Worm (Caenorhabditis elegans): ENCODE results near the gene vap-1.

vap-1 gene

ce11 chrX:17408855-17409254, 12.5 kb upstream of the vap-1 start:
- TF ChIP-seq unc-62 (GFP tag; optimal IDR thresholded peaks at IDR 0.05) = no peak

ce11 chrX:17403058-17403457, 6.7 kb upstream of the vap-1 start:
- no peak for TF ChIP-seq unc-62 (GFP tag; optimal IDR thresholded peaks at IDR 0.05)

ce11 chrX:17401264-17401663, 4.9 kb upstream of the vap-1 start, which contains the start of gene F11C7.6:
TSS of gene F11C7.6 (plus strand) at chrX:17401564.
- TF ChIP-seq unc-62 (GFP tag; optimal IDR thresholded peaks at IDR 0.05) = no peak

ce11 chrX:17400425-17400824, 4.1 kb upstream of the vap-1 start:
- no peak for TF ChIP-seq unc-62 (GFP tag; optimal IDR thresholded peaks at IDR 0.05)

- no peak for TF ChIP-seq unc-62 (GFP tag; optimal IDR thresholded peaks at IDR 0.05)
Observed at ce11 chrX:17398293-17398692, 1.9 kb upstream of the vap-1 start, which contains the start of gene F11C7.7. TSS of gene F11C7.7 (plus strand) at chrX:17398593.

ce11 chrX:17392182-17392581, 4.2 kb downstream of the vap-1 start:
- no peak for TF ChIP-seq unc-62 (GFP tag; optimal IDR thresholded peaks at IDR 0.05)

ce11 chrX:17391515-17391914, 4.8 kb downstream of the vap-1 start, which contains the start of gene F10D7.5:
TSS of gene F10D7.5 (minus strand) at chrX:17391615.
- TF ChIP-seq unc-62 (GFP tag; optimal IDR thresholded peaks at IDR 0.05) = no peak

ce11 chrX:17390531-17390930, 5.8 kb downstream of the vap-1 start:
- no peak for TF ChIP-seq unc-62 (GFP tag; optimal IDR thresholded peaks at IDR 0.05)

- TF ChIP-seq unc-62 (GFP tag; optimal IDR thresholded peaks at IDR 0.05) = no peak
Observed at ce11 chrX:17386130-17386529, 10.2 kb downstream of the vap-1 start.

- no peak for TF ChIP-seq unc-62 (GFP tag; optimal IDR thresholded peaks at IDR 0.05)
Observed at ce11 chrX:17385102-17385501, 11.3 kb downstream of the vap-1 start.

ce11 chrX:17384343-17384742, 12.0 kb downstream of the vap-1 start:
- no peak for TF ChIP-seq unc-62 (GFP tag; optimal IDR thresholded peaks at IDR 0.05)

ce11 chrX:17381975-17382374, 14.4 kb downstream of the vap-1 start, which contains the start of gene F10D7.4:
TSS of gene F10D7.4 (minus strand) at chrX:17382075.
- TF ChIP-seq unc-62 (GFP tag; optimal IDR thresholded peaks at IDR 0.05) = no peak

- TF ChIP-seq unc-62 (GFP tag; optimal IDR thresholded peaks at IDR 0.05) = no peak
Observed at ce11 chrX:17379675-17380074, 16.7 kb downstream of the vap-1 start, which contains the start of gene F10D7.10. TSS of gene F10D7.10 (minus strand) at chrX:17379775.

- no peak for TF ChIP-seq unc-62 (GFP tag; optimal IDR thresholded peaks at IDR 0.05)
Observed at ce11 chrX:17378996-17379395, 17.4 kb downstream of the vap-1 start.

- no peak for TF ChIP-seq unc-62 (GFP tag; optimal IDR thresholded peaks at IDR 0.05)
Observed at ce11 chrX:17375877-17376276, 20.5 kb downstream of the vap-1 start.

- no peak for TF ChIP-seq unc-62 (GFP tag; optimal IDR thresholded peaks at IDR 0.05)
Observed at ce11 chrX:17374534-17374933, 21.8 kb downstream of the vap-1 start, which contains the start of gene F10D7.3. TSS of gene F10D7.3 (minus strand) at chrX:17374634.

ce11 chrX:17373955-17374354, 22.4 kb downstream of the vap-1 start:
- TF ChIP-seq unc-62 (GFP tag; optimal IDR thresholded peaks at IDR 0.05) = no peak

- TF ChIP-seq unc-62 (GFP tag; optimal IDR thresholded peaks at IDR 0.05) = no peak
Observed at ce11 chrX:17369514-17369913, 26.8 kb downstream of the vap-1 start.
